Worm (Caenorhabditis elegans) whole organism, young adult: Measurements from ENCODE around the gene mig-18.
A peak's percentile ranks its signal among the peaks of the same experiment; 100 is the strongest.

ENCODE experiments used
- B0035.1 ChIP-seq: sonication (generic microtip); optimal IDR thresholded peaks from 2 replicates; lab custom pipeline; 2016; ENCODE audit warnings: missing genetic modification characterization, mild to moderate bottlenecking, missing compliant biosample characterization, missing genotype, missing genetic modification reagents
- B0261.1 ChIP-seq: sonication (generic microtip); optimal IDR thresholded peaks from 2 replicates; lab custom pipeline; 2016; ENCODE audit warnings: mild to moderate bottlenecking, missing genetic modification characterization, moderate library complexity, missing compliant biosample characterization
- D2030.7 ChIP-seq: fragments of 200-800 bp; sonication (Bioruptor generic); IDR thresholded peaks from 2 replicates; pipeline ENCODE4 v1.3.6; 2022; ENCODE audit warnings: missing genetic modification reagents, missing genetic modification characterization, missing compliant biosample characterization
- F52B5.7 ChIP-seq: sonication (generic microtip); optimal IDR thresholded peaks from 2 replicates; lab custom pipeline; 2016; ENCODE audit warnings: mild to moderate bottlenecking, missing genetic modification characterization, missing compliant biosample characterization
- K12H6.12 ChIP-seq: fragments of 200-800 bp; sonication (Bioruptor generic); optimal IDR thresholded peaks from 2 replicates; lab custom pipeline; 2018; ENCODE audit warnings: mild to moderate bottlenecking, missing genetic modification characterization, missing compliant biosample characterization
- T07F8.4 ChIP-seq: sonication (generic microtip); optimal IDR thresholded peaks from 2 replicates; lab custom pipeline; 2016; ENCODE audit warnings: mild to moderate bottlenecking, missing genetic modification characterization, moderate library complexity, missing compliant biosample characterization
- Y95B8A.8 ChIP-seq: fragments of 200-800 bp; sonication (Bioruptor generic); IDR thresholded peaks from 2 replicates; pipeline ENCODE4 v1.3.6; 2022; ENCODE audit warnings: missing genetic modification reagents, missing genetic modification characterization, missing compliant biosample characterization
- aptf-3 ChIP-seq: fragments of 200-800 bp; sonication (Bioruptor generic); IDR thresholded peaks from 2 replicates; pipeline ENCODE4 v1.3.6; 2022; ENCODE audit warnings: missing genetic modification characterization, missing compliant biosample characterization
- atf-7 ChIP-seq: sonication (generic microtip); optimal IDR thresholded peaks from 2 replicates; lab custom pipeline; 2017; ENCODE audit warnings: mild to moderate bottlenecking, missing genetic modification characterization, missing compliant biosample characterization
- athp-1 ChIP-seq: sonication (generic microtip); optimal IDR thresholded peaks from 2 replicates; lab custom pipeline; 2017; ENCODE audit warnings: mild to moderate bottlenecking, missing genetic modification characterization, missing compliant biosample characterization
- bed-2 ChIP-seq: fragments of 200-800 bp; sonication (Bioruptor generic); IDR thresholded peaks from 2 replicates; pipeline ENCODE4 v1.3.6; 2022; ENCODE audit warnings: missing genetic modification reagents, missing genetic modification characterization, missing compliant biosample characterization
- cebp-2 ChIP-seq: fragments of 200-800 bp; sonication (Bioruptor generic); IDR thresholded peaks from 2 replicates; pipeline ENCODE4 v1.3.6; 2022; ENCODE audit warnings: missing genetic modification characterization, missing compliant biosample characterization
- ceh-58 ChIP-seq: fragments of 200-800 bp; sonication (Bioruptor generic); IDR thresholded peaks from 2 replicates; pipeline ENCODE4 v1.3.6; 2022; ENCODE audit warnings: missing genetic modification characterization, missing compliant biosample characterization
- ceh-79 ChIP-seq: sonication (generic microtip); optimal IDR thresholded peaks from 2 replicates; lab custom pipeline; 2017; ENCODE audit warnings: mild to moderate bottlenecking, missing genetic modification characterization, missing compliant biosample characterization
- ceh-91 ChIP-seq: fragments of 200-800 bp; sonication (Bioruptor generic); IDR thresholded peaks from 2 replicates; pipeline ENCODE4 v1.3.6; 2022; ENCODE audit warnings: missing genetic modification reagents, missing genetic modification characterization, missing compliant biosample characterization
- die-1 ChIP-seq: sonication (generic microtip); optimal IDR thresholded peaks from 2 replicates; lab custom pipeline; 2016; ENCODE audit warnings: missing genotype, mild to moderate bottlenecking, missing genetic modification characterization, missing compliant biosample characterization
- efl-1 ChIP-seq: fragments of 150-350 bp; optimal IDR thresholded peaks from 2 replicates; lab custom pipeline; 2014; ENCODE audit warnings: missing biosample characterization, missing genetic modification reagents, missing genetic modification characterization
- gei-17 ChIP-seq: fragments of 200-800 bp; sonication (Bioruptor generic); optimal IDR thresholded peaks from 2 replicates; lab custom pipeline; 2018; ENCODE audit warnings: mild to moderate bottlenecking, missing genetic modification characterization, missing compliant biosample characterization
- him-1 ChIP-seq: sonication (generic microtip); optimal IDR thresholded peaks from 2 replicates; lab custom pipeline; 2016; ENCODE audit warnings: missing genotype, missing genetic modification reagents, missing genetic modification characterization, missing compliant biosample characterization
- hlh-12 ChIP-seq: sonication (generic microtip); optimal IDR thresholded peaks from 2 replicates; lab custom pipeline; 2016; ENCODE audit warnings: missing genetic modification characterization, missing compliant biosample characterization
- hsf-1 ChIP-seq: fragments of 200-800 bp; sonication (Bioruptor generic); IDR thresholded peaks from 2 replicates; pipeline ENCODE4 v1.3.6; 2022; ENCODE audit warnings: missing genetic modification reagents, missing genetic modification characterization, missing compliant biosample characterization
- lin-40 ChIP-seq: sonication (generic microtip); optimal IDR thresholded peaks from 2 replicates; lab custom pipeline; 2016; ENCODE audit warnings: missing genetic modification characterization, mild to moderate bottlenecking, missing compliant biosample characterization, missing genotype, missing genetic modification reagents
- madf-6 ChIP-seq: fragments of 200-800 bp; sonication (Bioruptor generic); IDR thresholded peaks from 2 replicates; pipeline ENCODE4 v1.3.6; 2022; ENCODE audit warnings: missing genetic modification reagents, missing genetic modification characterization, missing compliant biosample characterization
- madf-8 ChIP-seq: fragments of 200-800 bp; sonication (Bioruptor generic); conservative IDR thresholded peaks from 2 replicates; pipeline ENCODE4 v1.3.6; 2022; ENCODE audit warnings: missing genetic modification reagents, missing genetic modification characterization, missing compliant biosample characterization
- mcd-1 ChIP-seq: fragments of 200-800 bp; sonication (Bioruptor generic); IDR thresholded peaks from 2 replicates; pipeline ENCODE4 v1.3.6; 2022; ENCODE audit warnings: missing genetic modification reagents, missing genetic modification characterization, missing compliant biosample characterization
- mes-4 ChIP-seq: sonication (generic microtip); optimal IDR thresholded peaks from 2 replicates; lab custom pipeline; 2016; ENCODE audit warnings: missing genotype, missing genetic modification characterization, missing compliant biosample characterization
- mxl-1 ChIP-seq: sonication (generic microtip); optimal IDR thresholded peaks from 2 replicates; lab custom pipeline; 2016; ENCODE audit warnings: missing genetic modification characterization, missing compliant biosample characterization
- nhr-90 ChIP-seq: sonication (generic microtip); optimal IDR thresholded peaks from 2 replicates; lab custom pipeline; 2016; ENCODE audit warnings: missing genotype, mild to moderate bottlenecking, missing genetic modification characterization, missing compliant biosample characterization
- pbrm-1 ChIP-seq: fragments of 200-800 bp; sonication (Bioruptor generic); IDR thresholded peaks from 2 replicates; pipeline ENCODE4 v1.3.6; 2022; ENCODE audit warnings: missing genetic modification reagents, missing genetic modification characterization, missing compliant biosample characterization
- pha-4 ChIP-seq: fragments of 150-350 bp; sonication (generic microtip); optimal IDR thresholded peaks from 2 replicates; lab custom pipeline; 2014; ENCODE audit warnings: missing biosample characterization, missing genetic modification reagents, missing genetic modification characterization
- rcor-1 ChIP-seq: fragments of 200-800 bp; sonication (Bioruptor generic); IDR thresholded peaks from 2 replicates; pipeline ENCODE4 v1.3.6; 2022; ENCODE audit warnings: missing genetic modification reagents, missing genetic modification characterization, missing compliant biosample characterization
- repo-1 ChIP-seq: sonication (generic microtip); optimal IDR thresholded peaks from 2 replicates; lab custom pipeline; 2017; ENCODE audit warnings: mild to moderate bottlenecking, missing genetic modification characterization, missing compliant biosample characterization
- rpc-1 ChIP-seq, 2 experiments: fragments of 150-350 bp in 1 of 2; sonication (generic microtip) in 1 of 2; optimal IDR thresholded peaks; 2 replicates each; lab custom pipeline; 2014 to 2018; ENCODE audit warnings: missing biosample characterization in 1 of 2, missing genetic modification characterization in 1 of 2, missing genetic modification reagents in 1 of 2, missing genotype in 1 of 2
- sea-2 ChIP-seq: fragments of 200-800 bp; sonication (Bioruptor generic); IDR thresholded peaks from 2 replicates; pipeline ENCODE4 v1.3.6; 2022; ENCODE audit warnings: missing genetic modification characterization, missing compliant biosample characterization
- snpc-1.1 ChIP-seq: sonication (generic microtip); optimal IDR thresholded peaks from 2 replicates; lab custom pipeline; 2017; ENCODE audit warnings: missing genetic modification characterization, mild to moderate bottlenecking, missing compliant biosample characterization, antibody characterized with exemption, moderate library complexity, missing genotype, missing genetic modification reagents; ENCODE audit not compliant: insufficient read depth
- snpc-4 ChIP-seq, 5 experiments: fragments of 150-350 bp in 1 of 5; sonication (generic microtip) in 4 of 5; optimal IDR thresholded peaks; 2 replicates each; lab custom pipeline; 2014 to 2018; ENCODE audit warnings: missing genetic modification characterization in 5 of 5, missing biosample characterization in 3 of 5, antibody characterized with exemption in 2 of 5, mild to moderate bottlenecking in 2 of 5, missing compliant biosample characterization in 2 of 5, missing genotype in 2 of 5, moderate library complexity in 2 of 5, missing genetic modification reagents in 1 of 5
- sptf-2 ChIP-seq: fragments of 200-800 bp; sonication (Bioruptor generic); optimal IDR thresholded peaks from 2 replicates; lab custom pipeline; 2018; ENCODE audit warnings: mild to moderate bottlenecking, missing genetic modification characterization, missing compliant biosample characterization
- unc-62 ChIP-seq: fragments of 150-350 bp; optimal IDR thresholded peaks from 2 replicates; lab custom pipeline; 2014; ENCODE audit warnings: missing biosample characterization, missing genetic modification reagents, missing genetic modification characterization
- xnd-1 ChIP-seq: sonication (generic microtip); optimal IDR thresholded peaks from 2 replicates; lab custom pipeline; 2016; ENCODE audit warnings: missing genotype, missing genetic modification reagents, missing genetic modification characterization, missing compliant biosample characterization
- zim-3 ChIP-seq: sonication (generic microtip); optimal IDR thresholded peaks from 2 replicates; lab custom pipeline; 2017; ENCODE audit warnings: mild to moderate bottlenecking, missing genetic modification characterization, moderate library complexity, missing compliant biosample characterization
- ztf-18 ChIP-seq: sonication (generic microtip); optimal IDR thresholded peaks from 2 replicates; lab custom pipeline; 2016; ENCODE audit warnings: missing genotype, mild to moderate bottlenecking, missing genetic modification characterization, missing compliant biosample characterization
- ztf-22 ChIP-seq: fragments of 200-800 bp; sonication (Bioruptor generic); optimal IDR thresholded peaks from 2 replicates; lab custom pipeline; 2018; ENCODE audit warnings: mild to moderate bottlenecking, missing genetic modification characterization, moderate library complexity, missing compliant biosample characterization
- ztf-25 ChIP-seq: fragments of 200-800 bp; sonication (Bioruptor generic); IDR thresholded peaks from 2 replicates; pipeline ENCODE4 v1.3.6; 2022; ENCODE audit warnings: missing genetic modification reagents, missing genetic modification characterization, missing compliant biosample characterization
- ztf-26 ChIP-seq: sonication (generic microtip); optimal IDR thresholded peaks from 2 replicates; lab custom pipeline; 2017; ENCODE audit warnings: missing genetic modification characterization, missing compliant biosample characterization
- ztf-28 ChIP-seq: fragments of 200-800 bp; sonication (Bioruptor generic); IDR thresholded peaks from 2 replicates; pipeline ENCODE4 v1.3.6; 2022; ENCODE audit warnings: missing genetic modification reagents, missing genetic modification characterization, missing compliant biosample characterization

mig-18 gene

DNA sequence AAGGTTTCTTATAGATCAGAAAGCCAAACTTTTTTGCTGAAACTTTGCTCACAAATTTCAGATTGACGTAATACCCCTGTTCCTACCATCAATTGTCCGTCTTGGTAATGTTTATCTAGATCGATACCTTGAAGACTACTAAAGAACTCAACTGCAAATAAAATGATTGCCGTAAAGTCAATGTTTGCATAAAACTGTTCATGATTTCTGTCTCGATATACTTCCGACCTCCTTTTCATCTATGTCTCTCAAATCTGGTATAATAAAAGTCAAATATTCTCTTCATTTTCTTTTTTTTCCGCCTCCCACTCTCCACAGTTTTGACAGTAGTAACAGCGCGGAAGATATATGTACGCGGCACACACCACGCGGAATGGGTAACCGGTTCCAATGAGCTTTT is 2.5 kb downstream of the mig-18 start, which contains the start of gene nas-1:
Gene nas-1 (plus strand): TSS at position 301 of the 400 bp plus-strand sequence.
- TF ChIP-seq B0035.1 (no peak), efl-1 (no peak), mes-4 (tag; lab: Kevin White, UChicago) (no peak), hsf-1 (GFP tag; lab: Robert Waterston, UW) (no peak), die-1 (tag; lab: Kevin White, UChicago) (no peak), sptf-2 (GFP tag; lab: Kevin White, UChicago) (no peak), madf-6 (GFP tag; lab: Robert Waterston, UW) (no peak), F52B5.7 (tag; lab: Kevin White, UChicago) (no peak), cebp-2 (GFP tag; lab: Robert Waterston, UW) (no peak)

DNA sequence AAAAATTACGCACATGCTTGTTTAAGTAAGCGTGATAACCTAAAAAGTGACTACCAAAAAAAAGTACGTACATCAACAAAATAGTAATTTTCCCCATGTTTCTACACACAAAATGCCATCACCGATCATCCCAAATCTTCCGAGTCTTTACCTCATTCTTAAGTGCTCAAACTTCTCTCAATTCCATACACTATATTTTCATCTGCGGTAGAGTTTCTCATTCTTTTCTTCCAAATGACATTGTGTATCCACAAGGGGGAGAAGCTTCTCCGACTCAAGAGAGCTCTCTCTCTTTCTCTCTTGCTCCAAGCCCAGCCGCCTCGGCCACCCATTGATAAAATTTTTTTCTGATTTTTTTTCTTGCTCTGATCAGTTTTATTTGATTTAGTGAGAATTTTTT is 6.5 kb downstream of the mig-18 start, which contains the start of gene myo-6:
Gene myo-6 (plus strand): TSS at position 301 of the 400 bp plus-strand sequence.
- TF ChIP-seq athp-1 (tag; lab: Kevin White, UChicago) (no peak), hlh-12 (no peak), Y95B8A.8 (no peak), D2030.7 (GFP tag; lab: Robert Waterston, UW) (no peak), snpc-1.1 (tag; lab: Kevin White, UChicago) (no peak), ztf-26 (tag; lab: Kevin White, UChicago) (no peak), rcor-1 (GFP tag; lab: Robert Waterston, UW) (no peak), aptf-3 (GFP tag; lab: Robert Waterston, UW) (no peak), K12H6.12 (no peak), lin-40 (tag; lab: Kevin White, UChicago) (no peak)
- TF ChIP-seq, all 124 proteins: peak for 0

DNA sequence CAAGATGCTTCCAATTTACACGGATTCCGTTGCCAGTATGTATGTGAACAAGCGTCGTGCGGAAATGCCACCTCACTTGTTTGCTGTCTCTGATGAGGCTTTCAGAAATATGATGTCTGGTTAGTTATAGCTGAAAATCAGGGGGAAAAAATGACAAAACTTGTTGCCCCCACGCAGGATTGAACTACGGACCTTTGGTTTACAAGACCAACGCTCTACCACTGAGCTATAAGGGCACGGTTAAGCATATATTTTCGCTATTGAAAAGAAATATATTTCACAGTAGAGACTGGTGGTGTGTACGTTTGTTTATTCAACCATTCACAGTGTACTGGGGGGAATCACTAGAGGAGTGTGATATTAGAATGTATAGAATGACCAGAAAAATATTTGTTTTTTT is 8.2 kb downstream of the mig-18 start:
- TF ChIP-seq Y95B8A.8 (no peak), atf-7 (tag; lab: Kevin White, UChicago) (no peak), cebp-2 (GFP tag; lab: Robert Waterston, UW) (no peak), rcor-1 (GFP tag; lab: Robert Waterston, UW) (no peak), K12H6.12 (no peak), ztf-28 (GFP tag; lab: Robert Waterston, UW) (no peak), ceh-58 (GFP tag; lab: Robert Waterston, UW) (no peak), die-1 (tag; lab: Kevin White, UChicago) (peak; percentile 75), xnd-1 (no peak), unc-62 (GFP tag; lab: Kevin White, UChicago) (no peak), ztf-25 (no peak), rpc-1 (optimal IDR thresholded peaks at IDR 0.05; lab: Kevin White, UChicago) (peak; percentile 72), rpc-1 (tag; optimal IDR thresholded peaks at IDR 0.05; lab: Kevin White, UChicago) (peak; percentile 89), ceh-79 (no peak), madf-6 (GFP tag; lab: Robert Waterston, UW) (peak; percentile 52), ceh-91 (no peak), pbrm-1 (no peak), F52B5.7 (tag; lab: Kevin White, UChicago) (peak; percentile 10), madf-8 (GFP tag; lab: Robert Waterston, UW) (no peak), gei-17 (GFP tag; lab: Kevin White, UChicago) (no peak), ztf-18 (tag; lab: Kevin White, UChicago) (peak; percentile 51), zim-3 (peak; percentile 78), T07F8.4 (no peak), pha-4 (tag; lab: Kevin White, UChicago) (no peak), bed-2 (GFP tag; lab: Robert Waterston, UW) (no peak), ztf-22 (no peak), mxl-1 (tag; lab: Kevin White, UChicago) (no peak), mcd-1 (GFP tag; lab: Robert Waterston, UW) (no peak), him-1 (tag; lab: Kevin White, UChicago) (peak; percentile 80), nhr-90 (peak; percentile 57), snpc-4 (GFP tag; optimal IDR thresholded peaks at IDR 0.05; lab: Kevin White, UChicago) (peak; percentile 40), snpc-4 (tag; optimal IDR thresholded peaks at IDR 0.05; lab: Kevin White, UChicago) (no peak), repo-1 (tag; lab: Kevin White, UChicago) (no peak), snpc-1.1 (tag; lab: Kevin White, UChicago) (no peak), B0261.1 (peak; percentile 65), sea-2 (GFP tag; lab: Robert Waterston, UW) (no peak)
